Worm (Caenorhabditis elegans) whole organism, midembryonic: ENCODE measurements around the gene bus-19.

Experiments
- cog-1 ChIP-seq: sonication (generic microtip); optimal IDR thresholded peaks from 2 replicates; lab custom pipeline; 2016; ENCODE audit warnings: missing genetic modification characterization, missing compliant biosample characterization
- ref-1 ChIP-seq: fragments of 200-800 bp; sonication (Bioruptor generic); conservative IDR thresholded peaks from 2 replicates; pipeline ENCODE4 v1.3.6; 2022; ENCODE audit warnings: missing genetic modification reagents, missing genetic modification characterization, missing compliant biosample characterization

- TF ChIP-seq cog-1 (tag; lab: Kevin White, UChicago) (no peak), ref-1 (no peak)
Measured at ce11 chrV:12835388-12835787, 36.5 kb upstream of the bus-19 start, which contains the start of gene C44H9.4.
